Fruit fly (Drosophila melanogaster) whole organism, pupa: ENCODE data around the gene Mkp3.

Experiments
- CG10348 ChIP-seq: fragments of 200-800 bp; sonication (Bioruptor generic); IDR thresholded peaks from 2 replicates; pipeline ENCODE4 v1.3.6; 2022; ENCODE audit warnings: missing biosample characterization, missing genetic modification characterization
- CG12605 ChIP-seq: fragments of 200-800 bp; sonication (Bioruptor generic); IDR thresholded peaks from 2 replicates; pipeline ENCODE4 v1.3.6; 2022; ENCODE audit warnings: missing biosample characterization, missing genetic modification characterization
- CG13204 ChIP-seq: fragments of 200-800 bp; sonication (Bioruptor generic); optimal IDR thresholded peaks from 2 replicates; lab custom pipeline; 2018; ENCODE audit warnings: missing biosample characterization, mild to moderate bottlenecking, missing genetic modification characterization, moderate library complexity
- CG14655 ChIP-seq: fragments of 200-800 bp; sonication (Bioruptor generic); optimal IDR thresholded peaks from 3 replicates; lab custom pipeline; 2017; ENCODE audit warnings: mild to moderate bottlenecking, missing biosample characterization, missing genetic modification reagents, missing genetic modification characterization
- CG15710 ChIP-seq: fragments of 200-800 bp; sonication (Bioruptor generic); optimal IDR thresholded peaks from 2 replicates; lab custom pipeline; 2018; ENCODE audit warnings: missing biosample characterization, mild to moderate bottlenecking, missing genetic modification characterization, moderate library complexity
- CG17806 ChIP-seq: fragments of 200-800 bp; sonication (Bioruptor generic); optimal IDR thresholded peaks from 2 replicates; lab custom pipeline; 2018; ENCODE audit warnings: missing biosample characterization, mild to moderate bottlenecking, missing genetic modification characterization, moderate library complexity
- CG32121 ChIP-seq: fragments of 200-800 bp; sonication (Bioruptor generic); IDR thresholded peaks from 2 replicates; pipeline ENCODE4 v1.3.6; 2022; ENCODE audit warnings: missing biosample characterization, missing genetic modification characterization
- CG34367 ChIP-seq: fragments of 200-800 bp; sonication (Bioruptor generic); optimal IDR thresholded peaks from 2 replicates; lab custom pipeline; 2018; ENCODE audit warnings: missing biosample characterization, mild to moderate bottlenecking, missing genetic modification characterization
- CG4496 ChIP-seq: fragments of 200-800 bp; sonication (Bioruptor generic); IDR thresholded peaks from 3 replicates; pipeline ENCODE4 v1.3.6; 2022; ENCODE audit warnings: missing biosample characterization, missing genetic modification characterization
- CG8159 ChIP-seq: fragments of 200-800 bp; sonication (Bioruptor generic); optimal IDR thresholded peaks from 3 replicates; lab custom pipeline; 2018; ENCODE audit warnings: missing biosample characterization, mild to moderate bottlenecking, missing genetic modification characterization, moderate library complexity
- CG8301 ChIP-seq: fragments of 200-800 bp; sonication (Bioruptor generic); optimal IDR thresholded peaks from 2 replicates; lab custom pipeline; 2018; ENCODE audit warnings: missing biosample characterization, mild to moderate bottlenecking, missing genetic modification characterization
- CG9948 ChIP-seq: fragments of 200-800 bp; sonication (Bioruptor generic); optimal IDR thresholded peaks from 2 replicates; lab custom pipeline; 2018; ENCODE audit warnings: missing biosample characterization, mild to moderate bottlenecking, missing genetic modification characterization, moderate library complexity
- D1 ChIP-seq: fragments of 200-800 bp; sonication (Bioruptor generic); optimal IDR thresholded peaks from 2 replicates; lab custom pipeline; 2018; ENCODE audit warnings: missing biosample characterization, mild to moderate bottlenecking, missing genetic modification characterization, moderate library complexity
- EcR ChIP-seq: fragments of 200-800 bp; sonication (Bioruptor generic); optimal IDR thresholded peaks from 3 replicates; lab custom pipeline; 2019; ENCODE audit warnings: missing biosample characterization, missing genetic modification characterization, mild to moderate bottlenecking, moderate library complexity, missing genetic modification reagents
- Ets98B ChIP-seq: fragments of 200-800 bp; sonication (Bioruptor generic); IDR thresholded peaks from 2 replicates; pipeline ENCODE4 v1.3.6; 2022; ENCODE audit warnings: missing biosample characterization, missing genetic modification characterization
- Pif1A ChIP-seq: fragments of 200-800 bp; sonication (Bioruptor generic); optimal IDR thresholded peaks from 3 replicates; lab custom pipeline; 2016; ENCODE audit warnings: missing biosample characterization, missing genetic modification characterization
- Pif1B ChIP-seq: fragments of 200-800 bp; sonication (Bioruptor generic); optimal IDR thresholded peaks from 3 replicates; lab custom pipeline; 2016; ENCODE audit warnings: missing biosample characterization, missing genetic modification characterization
- Snoo ChIP-seq: fragments of 200-800 bp; sonication (Bioruptor generic); optimal IDR thresholded peaks from 3 replicates; lab custom pipeline; 2017; ENCODE audit warnings: missing biosample characterization, mild to moderate bottlenecking, missing genetic modification characterization, inconsistent platforms
- fd96Ca ChIP-seq: fragments of 200-800 bp; sonication (Bioruptor generic); IDR thresholded peaks from 3 replicates; pipeline ENCODE4 v1.3.6; 2022; ENCODE audit warnings: missing biosample characterization, missing genetic modification characterization
- gl ChIP-seq: fragments of 200-800 bp; sonication (Bioruptor generic); optimal IDR thresholded peaks from 2 replicates; lab custom pipeline; 2018; ENCODE audit warnings: missing biosample characterization, mild to moderate bottlenecking, missing genetic modification characterization
- rn ChIP-seq: fragments of 200-800 bp; sonication (Bioruptor generic); IDR thresholded peaks from 2 replicates; pipeline ENCODE4 v1.3.6; 2022; ENCODE audit warnings: missing biosample characterization, missing genetic modification characterization

Gene Mkp3

DNA sequence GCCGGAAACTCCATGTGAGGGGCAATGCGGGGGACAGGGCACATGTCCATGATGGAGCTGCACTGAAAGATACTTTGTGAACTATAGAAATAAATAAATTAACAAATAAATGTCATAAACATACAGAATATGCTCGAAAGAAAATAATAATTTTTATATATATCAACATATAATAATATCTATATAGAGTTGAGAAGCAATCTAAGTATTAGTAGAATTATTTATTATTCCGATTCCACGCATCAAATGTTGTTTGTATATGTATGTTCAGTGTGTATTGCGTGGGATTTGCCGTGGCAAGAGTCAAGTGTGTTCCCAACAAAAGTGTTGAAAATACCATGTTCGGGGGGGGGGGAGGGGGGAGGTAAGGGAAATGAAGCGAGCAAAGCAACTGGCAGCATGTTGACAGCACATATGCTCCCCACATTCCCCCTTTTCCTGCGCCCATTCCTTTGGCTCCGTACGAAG lies 29.3 kb downstream of the Mkp3 start:
- no peak for TF ChIP-seq EcR (GFP tag; lab: Kevin White, UChicago)
- peak; percentile 59 for TF ChIP-seq CG14655 (GFP tag; lab: Kevin White, UChicago)
- no peak for TF ChIP-seq CG8159 (tag; lab: Kevin White, UChicago)
- TF ChIP-seq Ets98B (GFP tag; lab: Robert Waterston, UW), result no peak
- no peak for TF ChIP-seq D1
- TF ChIP-seq Pif1A, result no peak
- TF ChIP-seq CG15710 (tag; lab: Kevin White, UChicago), result peak; percentile 58
- peak; percentile 54 for TF ChIP-seq CG17806 (tag; lab: Kevin White, UChicago)
- no peak for TF ChIP-seq CG8301 (tag; lab: Kevin White, UChicago)
- peak; percentile 12 for TF ChIP-seq Pif1B (GFP tag; lab: Kevin White, UChicago)
- no peak for TF ChIP-seq CG4496
- TF ChIP-seq CG13204 (GFP tag; lab: Kevin White, UChicago), result no peak
- TF ChIP-seq CG12605 (GFP tag; lab: Robert Waterston, UW), result no peak
- TF ChIP-seq CG32121, result no peak; the same call in 1 of the 2 replicates
- TF ChIP-seq CG9948, result peak; percentile 33
- no peak for TF ChIP-seq fd96Ca (GFP tag; lab: Robert Waterston, UW)
- no peak for TF ChIP-seq CG34367 (tag; lab: Kevin White, UChicago)
- TF ChIP-seq rn (GFP tag; lab: Robert Waterston, UW), result no peak
- TF ChIP-seq Snoo (tag; lab: Kevin White, UChicago), result no peak
- no peak for TF ChIP-seq gl (tag; lab: Kevin White, UChicago)
- TF ChIP-seq CG10348 (GFP tag; lab: Robert Waterston, UW), result no peak

- TF ChIP-seq CG34367 (tag; lab: Kevin White, UChicago) (peak; percentile 51), CG4496 (no peak), rn (GFP tag; lab: Robert Waterston, UW) (no peak), CG9948 (peak; percentile 49), Ets98B (GFP tag; lab: Robert Waterston, UW) (peak; percentile 25; the same call in 1 of the 2 replicates), CG14655 (GFP tag; lab: Kevin White, UChicago) (peak; percentile 64), D1 (peak; percentile 46), fd96Ca (GFP tag; lab: Robert Waterston, UW) (no peak), CG17806 (tag; lab: Kevin White, UChicago) (peak; percentile 71), Snoo (tag; lab: Kevin White, UChicago) (peak; percentile 31), CG8301 (tag; lab: Kevin White, UChicago) (peak; percentile 48), CG15710 (tag; lab: Kevin White, UChicago) (peak; percentile 69), CG12605 (GFP tag; lab: Robert Waterston, UW) (0 out of 2 replicates have a peak, but pooled peaks have one; percentile 30), Pif1B (GFP tag; lab: Kevin White, UChicago) (peak; percentile 39), CG32121 (no peak; the same call in 1 of the 2 replicates), CG8159 (tag; lab: Kevin White, UChicago) (peak; percentile 72), Pif1A (peak; percentile 37)
Observed at dm6 chr3L:19055064-19055463, 31.2 kb downstream of the Mkp3 start.

DNA sequence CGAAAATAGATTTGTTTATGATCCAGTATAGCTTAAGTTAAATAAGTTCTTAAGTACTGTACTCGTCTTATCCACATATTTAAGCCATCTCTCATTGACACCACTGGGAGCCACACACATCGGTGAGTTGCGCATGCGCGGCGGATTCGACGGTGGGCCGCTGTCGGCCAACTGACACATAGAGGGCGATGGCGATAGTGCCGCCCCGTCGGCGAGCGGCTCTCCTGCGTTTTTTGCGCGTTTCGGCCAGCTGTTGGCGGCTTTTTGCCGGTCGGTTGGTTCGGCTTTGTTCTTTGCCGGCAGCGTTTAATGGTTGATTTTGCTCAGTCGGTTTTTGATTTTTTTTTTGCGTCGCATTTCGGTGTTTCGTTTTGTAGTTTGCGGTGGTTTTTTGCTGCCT lies 32.0 kb downstream of the Mkp3 start:
- TF ChIP-seq Snoo (tag; lab: Kevin White, UChicago), result no peak
- peak; percentile 51 for TF ChIP-seq CG13204 (GFP tag; lab: Kevin White, UChicago)

- TF ChIP-seq Ets98B (GFP tag; lab: Robert Waterston, UW), result no peak
- no peak for TF ChIP-seq CG9948
- peak; percentile 26 for TF ChIP-seq CG17806 (tag; lab: Kevin White, UChicago)
- TF ChIP-seq Pif1A, result no peak
- TF ChIP-seq CG15710 (tag; lab: Kevin White, UChicago), result peak; percentile 57
- no peak for TF ChIP-seq fd96Ca (GFP tag; lab: Robert Waterston, UW)
- no peak for TF ChIP-seq CG34367 (tag; lab: Kevin White, UChicago)
- peak; percentile 28 for TF ChIP-seq CG14655 (GFP tag; lab: Kevin White, UChicago)
- no peak for TF ChIP-seq CG4496
- no peak for TF ChIP-seq rn (GFP tag; lab: Robert Waterston, UW)
- TF ChIP-seq CG13204 (GFP tag; lab: Kevin White, UChicago), result no peak
- no peak for TF ChIP-seq CG32121
- TF ChIP-seq CG8159 (tag; lab: Kevin White, UChicago), result peak; percentile 67
- no peak for TF ChIP-seq CG10348 (GFP tag; lab: Robert Waterston, UW)
- no peak for TF ChIP-seq D1
Observed at dm6 chr3L:19053339-19053818, 32.8 kb downstream of the Mkp3 start, which contains the start of gene CG43407. Gene CG43407, minus strand, starts transcription at chr3L:19053389.

DNA sequence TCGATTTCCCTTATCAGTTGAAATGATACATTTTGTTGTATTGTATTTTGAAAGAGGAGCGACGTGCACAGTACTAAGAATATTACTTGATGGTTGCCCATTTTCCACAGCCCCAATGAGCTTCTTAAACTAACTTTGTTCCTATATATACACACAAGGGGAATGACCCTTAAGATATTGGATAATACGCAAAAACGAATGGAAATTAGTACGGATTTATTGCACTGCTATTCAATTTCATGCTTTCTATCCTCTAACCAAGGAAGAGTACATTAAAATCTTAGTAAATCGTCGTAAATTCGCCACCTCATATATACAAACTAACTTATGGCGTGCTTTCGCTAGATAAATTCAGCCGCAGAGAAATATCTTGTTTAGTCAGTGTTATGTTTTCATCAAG lies 34.3 kb downstream of the Mkp3 start, which contains the start of gene Acp76A:
Gene Acp76A (minus strand): TSS at position 101 of the 400 bp plus-strand sequence.
- no peak for TF ChIP-seq gl (tag; lab: Kevin White, UChicago)
- TF ChIP-seq CG15710 (tag; lab: Kevin White, UChicago), result no peak
- no peak for TF ChIP-seq EcR (GFP tag; lab: Kevin White, UChicago)
- TF ChIP-seq CG17806 (tag; lab: Kevin White, UChicago), result no peak
- no peak for TF ChIP-seq CG32121
- TF ChIP-seq CG14655 (GFP tag; lab: Kevin White, UChicago), result no peak
- TF ChIP-seq CG9948, result no peak
- TF ChIP-seq CG34367 (tag; lab: Kevin White, UChicago), result no peak
- no peak for TF ChIP-seq fd96Ca (GFP tag; lab: Robert Waterston, UW)
- TF ChIP-seq Ets98B (GFP tag; lab: Robert Waterston, UW), result no peak
- no peak for TF ChIP-seq CG4496
- no peak for TF ChIP-seq CG10348 (GFP tag; lab: Robert Waterston, UW)
- TF ChIP-seq CG8159 (tag; lab: Kevin White, UChicago), result no peak
- no peak for TF ChIP-seq CG13204 (GFP tag; lab: Kevin White, UChicago)
- no peak for TF ChIP-seq Snoo (tag; lab: Kevin White, UChicago)
- no peak for TF ChIP-seq Pif1A
- no peak for TF ChIP-seq rn (GFP tag; lab: Robert Waterston, UW)
- no peak for TF ChIP-seq CG8301 (tag; lab: Kevin White, UChicago)
- no peak for TF ChIP-seq D1
